Fruit fly (Drosophila melanogaster) whole organism, embryonic: ENCODE data around the gene RpL18.

ENCODE experiments used
- Blimp-1 ChIP-seq: fragments of 200-800 bp; sonication (Bioruptor generic); optimal IDR thresholded peaks from 3 replicates; lab custom pipeline; 2018; ENCODE audit warnings: missing biosample characterization, missing genetic modification characterization, mild to moderate bottlenecking, moderate library complexity, missing genetic modification reagents
- CG1024 ChIP-seq: fragments of 200-800 bp; sonication (Bioruptor generic); IDR thresholded peaks from 2 replicates; pipeline ENCODE4 v1.3.6; 2022; ENCODE audit warnings: missing biosample characterization, missing genetic modification characterization
- CG11456 ChIP-seq: fragments of 200-800 bp; sonication (Bioruptor generic); IDR thresholded peaks from 3 replicates; pipeline ENCODE4 v1.3.6; 2022; ENCODE audit warnings: missing biosample characterization, missing genetic modification characterization
- CG11504 ChIP-seq: fragments of 200-800 bp; sonication (Bioruptor generic); optimal IDR thresholded peaks from 3 replicates; lab custom pipeline; 2019; ENCODE audit warnings: missing biosample characterization, mild to moderate bottlenecking, missing genetic modification characterization, moderate library complexity
- CG18764 ChIP-seq: fragments of 200-800 bp; sonication (Bioruptor generic); optimal IDR thresholded peaks from 3 replicates; lab custom pipeline; 2016; ENCODE audit warnings: missing biosample characterization, missing genetic modification characterization
- CG2875 ChIP-seq: fragments of 200-800 bp; sonication (Bioruptor generic); optimal IDR thresholded peaks from 2 replicates; lab custom pipeline; 2017; ENCODE audit warnings: missing biosample characterization, mild to moderate bottlenecking, missing genetic modification characterization, missing genetic modification reagents
- CG33557 ChIP-seq: fragments of 200-800 bp; sonication (Bioruptor generic); optimal IDR thresholded peaks from 2 replicates; lab custom pipeline; 2019; ENCODE audit warnings: missing biosample characterization, mild to moderate bottlenecking, missing genetic modification characterization, moderate library complexity
- CG3838 ChIP-seq: fragments of 200-800 bp; sonication (Bioruptor generic); optimal IDR thresholded peaks from 3 replicates; lab custom pipeline; 2016; ENCODE audit warnings: missing biosample characterization, missing genetic modification characterization
- CG4707 ChIP-seq: fragments of 200-800 bp; sonication (Bioruptor generic); optimal IDR thresholded peaks from 2 replicates; lab custom pipeline; 2018; ENCODE audit warnings: missing biosample characterization, mild to moderate bottlenecking, missing genetic modification characterization, moderate library complexity
- CG5180 ChIP-seq: fragments of 200-800 bp; sonication (Bioruptor generic); optimal IDR thresholded peaks from 3 replicates; lab custom pipeline; 2017; ENCODE audit warnings: missing biosample characterization, missing genetic modification characterization, mild to moderate bottlenecking, moderate library complexity, missing genetic modification reagents
- CG6854 ChIP-seq: fragments of 200-800 bp; sonication (Bioruptor generic); optimal IDR thresholded peaks from 3 replicates; lab custom pipeline; 2017; ENCODE audit warnings: missing biosample characterization, mild to moderate bottlenecking, missing genetic modification characterization
- CG7839 ChIP-seq: fragments of 200-800 bp; sonication (Bioruptor generic); optimal IDR thresholded peaks from 3 replicates; lab custom pipeline; 2018; ENCODE audit warnings: missing biosample characterization, mild to moderate bottlenecking, missing genetic modification characterization, moderate library complexity
- CG7963 ChIP-seq: fragments of 200-800 bp; sonication (Bioruptor generic); IDR thresholded peaks from 3 replicates; pipeline ENCODE4 v1.3.6; 2022; ENCODE audit warnings: missing biosample characterization, missing genetic modification characterization; ENCODE audit not compliant: partially characterized antibody
- Drgx ChIP-seq: fragments of 200-800 bp; sonication (Bioruptor generic); IDR thresholded peaks from 2 replicates; pipeline ENCODE4 v1.3.6; 2022; ENCODE audit warnings: missing biosample characterization, missing genetic modification characterization
- Fer3 ChIP-seq: fragments of 200-800 bp; sonication (Bioruptor generic); optimal IDR thresholded peaks from 2 replicates; lab custom pipeline; 2018; ENCODE audit warnings: missing biosample characterization, mild to moderate bottlenecking, missing genetic modification characterization, moderate library complexity
- HLH4C ChIP-seq: fragments of 200-800 bp; sonication (Bioruptor generic); IDR thresholded peaks from 3 replicates; pipeline ENCODE4 v1.3.6; 2022; ENCODE audit warnings: missing biosample characterization, missing genetic modification characterization; ENCODE audit not compliant: partially characterized antibody
- Hr3 ChIP-seq: fragments of 200-800 bp; sonication (Bioruptor generic); optimal IDR thresholded peaks from 3 replicates; lab custom pipeline; 2016; ENCODE audit warnings: missing biosample characterization, missing genetic modification characterization
- Jarid2 ChIP-seq: fragments of 200-800 bp; sonication (Bioruptor generic); optimal IDR thresholded peaks from 3 replicates; lab custom pipeline; 2017; ENCODE audit warnings: mild to moderate bottlenecking, missing biosample characterization, missing genetic modification reagents, missing genetic modification characterization
- MESR4 ChIP-seq: fragments of 200-800 bp; sonication (Bioruptor generic); optimal IDR thresholded peaks from 2 replicates; lab custom pipeline; 2018; ENCODE audit warnings: missing biosample characterization, mild to moderate bottlenecking, missing genetic modification characterization, moderate library complexity
- Pdp1 ChIP-seq, 2 experiments: fragments of 200-800 bp; sonication (Bioruptor generic); optimal IDR thresholded peaks; 3 replicates each; lab custom pipeline; 2016; ENCODE audit warnings: missing biosample characterization in 2 of 2, missing genetic modification characterization in 2 of 2, mild to moderate bottlenecking in 1 of 2, moderate library complexity in 1 of 2
- Trl ChIP-seq, 3 experiments: fragments of >200 bp in 2 of 3; fragments of 200-800 bp in 1 of 3; sonication (Bioruptor generic) in 1 of 3; optimal IDR thresholded peaks; 2 replicates in 1 of 3; 3 replicates in 2 of 3; lab custom pipeline; 2016 to 2017; ENCODE audit warnings: missing biosample characterization in 1 of 3, missing genetic modification characterization in 1 of 3
- cato ChIP-seq: fragments of 200-800 bp; sonication (Bioruptor generic); optimal IDR thresholded peaks from 2 replicates; lab custom pipeline; 2016; ENCODE audit warnings: missing biosample characterization, missing genetic modification characterization, borderline replicate concordance
- cg ChIP-seq: fragments of 200-800 bp; sonication (Bioruptor generic); optimal IDR thresholded peaks from 3 replicates; lab custom pipeline; 2019; ENCODE audit warnings: missing biosample characterization, mild to moderate bottlenecking, missing genetic modification characterization, moderate library complexity
- chinmo ChIP-seq: fragments of 200-800 bp; sonication (Bioruptor generic); IDR thresholded peaks from 4 replicates; pipeline ENCODE4 v1.3.6; 2022; ENCODE audit warnings: missing biosample characterization, missing genetic modification characterization; ENCODE audit not compliant: partially characterized antibody
- chm ChIP-seq: fragments of 200-800 bp; sonication (Bioruptor generic); IDR thresholded peaks from 2 replicates; pipeline ENCODE4 v1.3.6; 2022; ENCODE audit warnings: missing biosample characterization, missing genetic modification characterization
- ci ChIP-seq: fragments of 200-800 bp; sonication (Bioruptor generic); IDR thresholded peaks from 3 replicates; pipeline ENCODE4 v1.3.6; 2022; ENCODE audit warnings: missing biosample characterization, missing genetic modification characterization
- dmrt99B ChIP-seq: fragments of 200-800 bp; sonication (Bioruptor generic); optimal IDR thresholded peaks from 2 replicates; lab custom pipeline; 2018; ENCODE audit warnings: missing biosample characterization, mild to moderate bottlenecking, missing genetic modification characterization, moderate library complexity
- eyg ChIP-seq: fragments of 200-800 bp; sonication (Bioruptor generic); optimal IDR thresholded peaks from 3 replicates; lab custom pipeline; 2016; ENCODE audit warnings: missing biosample characterization, missing genetic modification characterization
- gem ChIP-seq: fragments of 200-800 bp; sonication (Bioruptor generic); optimal IDR thresholded peaks from 2 replicates; lab custom pipeline; 2019; ENCODE audit warnings: missing biosample characterization, mild to moderate bottlenecking, missing genetic modification characterization, moderate library complexity
- her ChIP-seq: fragments of 200-800 bp; sonication (Bioruptor generic); optimal IDR thresholded peaks from 2 replicates; lab custom pipeline; 2016; ENCODE audit warnings: missing biosample characterization, missing genetic modification characterization
- jigr1 ChIP-seq: fragments of 200-800 bp; sonication (Bioruptor generic); IDR thresholded peaks from 3 replicates; pipeline ENCODE4 v1.3.6; 2022; ENCODE audit warnings: missing biosample characterization, missing genetic modification characterization
- jing ChIP-seq: fragments of 200-800 bp; sonication (Bioruptor generic); optimal IDR thresholded peaks from 2 replicates; lab custom pipeline; 2018; ENCODE audit warnings: missing biosample characterization, mild to moderate bottlenecking, missing genetic modification characterization
- lmd ChIP-seq: fragments of 200-800 bp; sonication (Bioruptor generic); IDR thresholded peaks from 2 replicates; pipeline ENCODE4 v1.3.6; 2022; ENCODE audit warnings: missing biosample characterization, missing genetic modification characterization
- nom ChIP-seq: fragments of 200-800 bp; sonication (Bioruptor generic); optimal IDR thresholded peaks from 2 replicates; lab custom pipeline; 2017; ENCODE audit warnings: missing biosample characterization, missing genetic modification characterization, mild to moderate bottlenecking, moderate library complexity, missing genetic modification reagents
- repo ChIP-seq: fragments of 200-800 bp; sonication (Bioruptor generic); optimal IDR thresholded peaks from 2 replicates; lab custom pipeline; 2016; ENCODE audit warnings: missing biosample characterization, missing genetic modification characterization
- rib ChIP-seq: fragments of 200-800 bp; sonication (Bioruptor generic); IDR thresholded peaks from 2 replicates; pipeline ENCODE4 v1.3.6; 2022; ENCODE audit warnings: missing biosample characterization, missing genetic modification characterization
- sc ChIP-seq, 3 experiments: fragments of >200 bp in 2 of 3; fragments of 200-800 bp in 1 of 3; sonication (Bioruptor generic) in 1 of 3; optimal IDR thresholded peaks; 2 replicates in 2 of 3; 3 replicates in 1 of 3; lab custom pipeline; 2017; ENCODE audit warnings: mild to moderate bottlenecking in 1 of 3, missing biosample characterization in 1 of 3, missing genetic modification characterization in 1 of 3, missing genetic modification reagents in 1 of 3
- sens ChIP-seq: fragments of 200-800 bp; sonication (Bioruptor generic); peaks from one replicate; lab custom pipeline; 2016; ENCODE audit warnings: missing biosample characterization, missing genetic modification characterization
- sqz ChIP-seq: fragments of 200-800 bp; sonication (Bioruptor generic); optimal IDR thresholded peaks from 3 replicates; lab custom pipeline; 2018; ENCODE audit warnings: missing biosample characterization, mild to moderate bottlenecking, missing genetic modification characterization
- tgo ChIP-seq: fragments of 200-800 bp; sonication (Bioruptor generic); IDR thresholded peaks from 3 replicates; pipeline ENCODE4 v1.3.6; 2022; ENCODE audit warnings: missing biosample characterization, missing genetic modification characterization
- tup ChIP-seq: fragments of 200-800 bp; sonication (Bioruptor generic); optimal IDR thresholded peaks from 2 replicates; lab custom pipeline; 2016; ENCODE audit warnings: missing biosample characterization, mild to moderate bottlenecking, missing genetic modification characterization, moderate library complexity
- tx ChIP-seq: fragments of 200-800 bp; sonication (Bioruptor generic); optimal IDR thresholded peaks from 2 replicates; lab custom pipeline; 2016; ENCODE audit warnings: missing biosample characterization, missing genetic modification characterization
- unc-4 ChIP-seq: fragments of 200-800 bp; sonication (Bioruptor generic); IDR thresholded peaks from 2 replicates; pipeline ENCODE4 v1.3.6; 2022; ENCODE audit warnings: missing biosample characterization, missing genetic modification characterization; ENCODE audit not compliant: partially characterized antibody
- yki ChIP-seq: fragments of >200 bp; optimal IDR thresholded peaks from 3 replicates; lab custom pipeline; 2018
- zen2 ChIP-seq: fragments of 200-800 bp; sonication (Bioruptor generic); IDR thresholded peaks from 3 replicates; pipeline ENCODE4 v1.3.6; 2022; ENCODE audit warnings: missing biosample characterization, missing genetic modification characterization; ENCODE audit not compliant: partially characterized antibody

The RpL18 gene

DNA sequence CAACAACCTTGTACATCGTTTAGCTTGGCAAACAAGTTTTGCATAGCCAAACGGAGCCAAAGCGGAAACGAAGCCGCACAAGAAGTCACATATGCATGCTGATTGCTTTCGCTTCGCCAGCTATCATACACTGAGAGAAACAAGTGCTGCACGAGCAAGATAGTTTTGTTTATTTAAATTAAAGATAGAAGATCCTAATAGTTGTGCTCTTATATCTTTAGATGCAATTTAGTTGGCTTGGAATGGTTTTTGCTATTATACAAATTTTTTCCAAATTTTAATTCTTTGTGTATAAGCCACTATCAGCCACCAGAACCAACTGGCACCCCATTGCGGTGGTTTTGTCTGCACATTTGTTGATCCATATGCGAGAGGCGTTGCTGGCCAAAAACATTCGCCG, 42.4 kb upstream of the RpL18 start:
- TF ChIP-seq repo (GFP tag; lab: Kevin White, UChicago) (no peak), CG2875 (GFP tag; lab: Kevin White, UChicago) (no peak), tgo (GFP tag; lab: Robert Waterston, UW) (peak; percentile 16; the same call in 1 of the 3 replicates), CG11504 (tag; lab: Kevin White, UChicago) (peak; percentile 7), lmd (GFP tag; lab: Robert Waterston, UW) (peak; percentile 26; the same call in 1 of the 2 replicates), sens (peak; percentile 74), rib (GFP tag; lab: Robert Waterston, UW) (no peak), gem (tag; lab: Kevin White, UChicago) (peak; percentile 14), Drgx (peak; percentile 32; the same call in 1 of the 2 replicates), dmrt99B (peak; percentile 20), CG4707 (no peak), CG33557 (GFP tag; lab: Kevin White, UChicago) (no peak)
- TF ChIP-seq, all 482 proteins: peak for 7

- TF ChIP-seq ci (GFP tag; lab: Robert Waterston, UW): peak; percentile 50; the same call in 1 of the 3 replicates
- TF ChIP-seq yki: peak; percentile 13
- TF ChIP-seq tgo (GFP tag; lab: Robert Waterston, UW): no peak
- TF ChIP-seq cato (GFP tag; lab: Kevin White, UChicago): no peak
- TF ChIP-seq sqz: peak; percentile 22
- TF ChIP-seq CG1024: no peak
- no peak for TF ChIP-seq Fer3 (tag; lab: Kevin White, UChicago)
- TF ChIP-seq her (GFP tag; lab: Kevin White, UChicago): no peak
- TF ChIP-seq dmrt99B: peak; percentile 46
- peak; percentile 94 for TF ChIP-seq CG5180 (GFP tag; lab: Kevin White, UChicago)
- no peak for TF ChIP-seq jigr1
- TF ChIP-seq cg (GFP tag; lab: Kevin White, UChicago): peak; percentile 4
- no peak for TF ChIP-seq CG3838 (GFP tag; lab: Kevin White, UChicago)
- TF ChIP-seq HLH4C (GFP tag; lab: Robert Waterston, UW): 0 out of 3 replicates have a peak, but pooled peaks have one; percentile 13
- TF ChIP-seq CG6854 (GFP tag; lab: Kevin White, UChicago): no peak
- peak; percentile 40; the same call in 1 of the 3 replicates for TF ChIP-seq zen2 (GFP tag; lab: Robert Waterston, UW)
- no peak for TF ChIP-seq eyg (GFP tag; lab: Kevin White, UChicago)
- TF ChIP-seq CG7963 (GFP tag; lab: Robert Waterston, UW): no peak
- no peak for TF ChIP-seq Hr3 (GFP tag; lab: Kevin White, UChicago)
- TF ChIP-seq unc-4: 0 out of 2 replicates have a peak, but pooled peaks have one; percentile 14
- no peak for TF ChIP-seq tx (GFP tag; lab: Kevin White, UChicago)
- TF ChIP-seq MESR4 (GFP tag; lab: Kevin White, UChicago): no peak
- TF ChIP-seq CG7839 (tag; lab: Kevin White, UChicago): no peak
- TF ChIP-seq Blimp-1 (GFP tag; lab: Kevin White, UChicago): peak; percentile 24
- TF ChIP-seq chm (GFP tag; lab: Robert Waterston, UW): 0 out of 2 replicates have a peak, but pooled peaks have one; percentile 33
- TF ChIP-seq CG18764 (GFP tag; lab: Kevin White, UChicago): no peak
- peak; percentile 64 to 69 for TF ChIP-seq Trl (optimal IDR thresholded peaks at IDR 0.05; lab: Kevin White, UChicago)
- no peak for TF ChIP-seq Trl (GFP tag; optimal IDR thresholded peaks at IDR 0.05; lab: Kevin White, UChicago)
- TF ChIP-seq nom (GFP tag; lab: Kevin White, UChicago): peak; percentile 83
- no peak for TF ChIP-seq sc (optimal IDR thresholded peaks at IDR 0.05; lab: Kevin White, UChicago)
- TF ChIP-seq sc (GFP tag; optimal IDR thresholded peaks at IDR 0.05; lab: Kevin White, UChicago): no peak
- no peak for TF ChIP-seq jing (GFP tag; lab: Kevin White, UChicago)
- peak; percentile 54; the same call in 1 of the 4 replicates for TF ChIP-seq chinmo (GFP tag; lab: Robert Waterston, UW)
- peak; percentile 30 for TF ChIP-seq sens
- no peak for TF ChIP-seq CG11456
- TF ChIP-seq tup (GFP tag; lab: Kevin White, UChicago): no peak
- no peak for TF ChIP-seq Pdp1 (GFP tag; optimal IDR thresholded peaks at IDR 0.05; lab: Kevin White, UChicago)
- peak; percentile 73 for TF ChIP-seq Jarid2 (GFP tag; lab: Kevin White, UChicago)
These were observed 22.8 kb upstream of the RpL18 start, which contains the start of gene CG14830 for dm6 chr3L:7263757-7264516. Gene CG14830, minus strand, starts transcription at chr3L:7263920.
